Fruit fly (Drosophila melanogaster): ENCODE measurements around the gene CG13937.

dm6 chr3L:1841984-1842383 is 40.9 kb downstream of the CG13937 start, which contains the start of gene Cpr62Bc:
- TF ChIP-seq Crg-1 (GFP tag; optimal IDR thresholded peaks at IDR 0.05) (no peak), CG14711 (tag; optimal IDR thresholded peaks at IDR 0.05) (no peak), kay (GFP tag; ENCODE audit: borderline replicate concordance) (no peak), ovo (GFP tag; optimal IDR thresholded peaks at IDR 0.05) (no peak), cic (GFP tag; optimal IDR thresholded peaks at IDR 0.05) (no peak), CG12768 (GFP tag; optimal IDR thresholded peaks at IDR 0.05) (no peak), Hr96 (GFP tag; optimal IDR thresholded peaks at IDR 0.05) (no peak), CG33017 (tag; optimal IDR thresholded peaks at IDR 0.05) (no peak), pad (GFP tag; optimal IDR thresholded peaks at IDR 0.05) (no peak), toe (GFP tag; optimal IDR thresholded peaks at IDR 0.05) (no peak), CG5204 (GFP tag; optimal IDR thresholded peaks at IDR 0.05) (no peak)

All from whole organism, adult.